Fruit fly (Drosophila melanogaster) whole organism: ENCODE data around the gene naz.

Experiments
- CG8478 ChIP-seq: fragments of >200 bp; optimal IDR thresholded peaks from 2 replicates; lab custom pipeline; 2018; ENCODE audit warnings: inconsistent platforms
- Dll ChIP-seq: fragments of >200 bp; optimal IDR thresholded peaks from 2 replicates; lab custom pipeline; 2017
- EcR ChIP-seq, 2 experiments: fragments of >200 bp; optimal IDR thresholded peaks; 2 replicates each; lab custom pipeline; 2017; ENCODE audit warnings: missing biosample characterization in 2 of 2, missing genetic modification characterization in 2 of 2, missing genetic modification reagents in 2 of 2
- pan ChIP-seq: fragments of >200 bp; optimal IDR thresholded peaks from 2 replicates; lab custom pipeline; 2017
- psq ChIP-seq: fragments of >200 bp; optimal IDR thresholded peaks from 2 replicates; lab custom pipeline; 2017
- usp ChIP-seq: fragments of >200 bp; optimal IDR thresholded peaks from 2 replicates; lab custom pipeline; 2017; ENCODE audit warnings: missing biosample characterization, missing genetic modification characterization, mixed read lengths

DNA sequence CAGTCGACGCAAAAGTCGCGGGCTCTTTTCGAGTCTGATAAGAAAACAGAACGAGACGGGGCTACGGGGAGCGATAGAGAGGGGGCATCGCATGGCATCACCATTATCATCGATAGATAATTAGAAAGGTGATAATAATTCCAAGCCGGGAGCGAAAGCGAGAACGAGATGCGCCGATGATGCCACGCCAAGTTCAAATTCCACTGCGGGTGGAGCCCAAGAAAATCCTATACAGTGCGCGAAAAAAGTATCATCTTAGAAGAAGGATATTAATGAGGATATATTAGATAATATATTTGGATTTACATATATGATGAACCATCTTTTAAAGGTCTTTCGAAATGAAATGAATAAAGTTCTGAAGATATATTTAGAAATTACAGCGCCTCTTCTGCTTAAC is 16.0 kb downstream of the naz start:
- TF ChIP-seq psq (lab: Kevin White, UChicago) (no peak), CG8478 (lab: Kevin White, UChicago) (no peak), EcR (GFP tag; optimal IDR thresholded peaks at IDR 0.05; lab: Kevin White, UChicago) (no peak), pan (lab: Kevin White, UChicago) (no peak), usp (no peak), Dll (lab: Kevin White, UChicago) (no peak)
